Worm (Caenorhabditis elegans) whole organism, mixed stage, embryonic: Measurements from ENCODE around the gene R09E10.2.

Source experiments
- M03D4.4 ChIP-seq: sonication (generic microtip); optimal IDR thresholded peaks from 2 replicates; lab custom pipeline; 2017; ENCODE audit warnings: mild to moderate bottlenecking, missing genetic modification characterization, missing compliant biosample characterization
- bed-3 ChIP-seq: fragments of 200-800 bp; sonication (Bioruptor generic); optimal IDR thresholded peaks from 3 replicates; lab custom pipeline; 2018; ENCODE audit warnings: mild to moderate bottlenecking, missing genetic modification characterization, moderate library complexity, missing compliant biosample characterization
- blmp-1 ChIP-seq: fragments of 150-350 bp; optimal IDR thresholded peaks from 2 replicates; lab custom pipeline; 2014; ENCODE audit warnings: missing biosample characterization, missing genetic modification characterization
- ceh-39 ChIP-seq: fragments of 150-350 bp; optimal IDR thresholded peaks from 2 replicates; lab custom pipeline; 2014; ENCODE audit warnings: missing biosample characterization, missing genetic modification characterization
- ceh-43 ChIP-seq: fragments of 200-800 bp; sonication (Bioruptor generic); optimal IDR thresholded peaks from 2 replicates; lab custom pipeline; 2018; ENCODE audit warnings: mild to moderate bottlenecking, missing genetic modification characterization, moderate library complexity, missing compliant biosample characterization
- ceh-83 ChIP-seq: fragments of 200-800 bp; sonication (Bioruptor generic); optimal IDR thresholded peaks from 2 replicates; lab custom pipeline; 2018; ENCODE audit warnings: mild to moderate bottlenecking, missing genetic modification characterization, missing compliant biosample characterization
- ces-1 ChIP-seq: fragments of 150-350 bp; optimal IDR thresholded peaks from 2 replicates; lab custom pipeline; 2014; ENCODE audit warnings: missing biosample characterization, missing genetic modification reagents, missing genetic modification characterization
- cnd-1 ChIP-seq: fragments of 200-800 bp; sonication (Bioruptor generic); optimal IDR thresholded peaks from 2 replicates; lab custom pipeline; 2018; ENCODE audit warnings: mild to moderate bottlenecking, missing genetic modification characterization, missing compliant biosample characterization
- drap-1 ChIP-seq: fragments of 200-800 bp; sonication (Bioruptor generic); optimal IDR thresholded peaks from 3 replicates; lab custom pipeline; 2018; ENCODE audit warnings: mild to moderate bottlenecking, missing genetic modification characterization, missing compliant biosample characterization
- elt-1 ChIP-seq: sonication (generic microtip); optimal IDR thresholded peaks from 2 replicates; lab custom pipeline; 2017; ENCODE audit warnings: missing genetic modification characterization, mild to moderate bottlenecking, missing compliant biosample characterization, antibody characterized with exemption, moderate library complexity, borderline replicate concordance; ENCODE audit not compliant: insufficient read depth
- elt-3 ChIP-seq: fragments of 150-350 bp; optimal IDR thresholded peaks from 2 replicates; lab custom pipeline; 2014; ENCODE audit warnings: missing biosample characterization, missing genetic modification characterization
- flh-1 ChIP-seq: fragments of 200-800 bp; sonication (Bioruptor generic); optimal IDR thresholded peaks from 2 replicates; lab custom pipeline; 2018; ENCODE audit warnings: mild to moderate bottlenecking, missing genetic modification characterization, moderate library complexity, missing compliant biosample characterization
- ham-2 ChIP-seq: fragments of 200-800 bp; sonication (Bioruptor generic); optimal IDR thresholded peaks from 2 replicates; lab custom pipeline; 2018; ENCODE audit warnings: mild to moderate bottlenecking, missing genetic modification characterization, missing compliant biosample characterization
- hlh-1 ChIP-seq: fragments of 150-350 bp; optimal IDR thresholded peaks from 2 replicates; lab custom pipeline; 2014; ENCODE audit warnings: missing biosample characterization, missing genetic modification reagents, missing genetic modification characterization
- lin-13 ChIP-seq: fragments of 150-350 bp; optimal IDR thresholded peaks from 2 replicates; lab custom pipeline; 2014; ENCODE audit warnings: missing biosample characterization, missing genetic modification characterization
- lin-32 ChIP-seq: fragments of 200-800 bp; sonication (Bioruptor generic); optimal IDR thresholded peaks from 2 replicates; lab custom pipeline; 2018; ENCODE audit warnings: mild to moderate bottlenecking, missing genetic modification characterization, missing compliant biosample characterization
- lsy-2 ChIP-seq: fragments of 150-350 bp; optimal IDR thresholded peaks from 2 replicates; lab custom pipeline; 2014; ENCODE audit warnings: missing biosample characterization, missing genetic modification characterization
- mab-5 ChIP-seq: fragments of 150-350 bp; optimal IDR thresholded peaks from 2 replicates; lab custom pipeline; 2014; ENCODE audit warnings: missing biosample characterization, missing genetic modification characterization
- mep-1 ChIP-seq: fragments of 150-350 bp; optimal IDR thresholded peaks from 2 replicates; lab custom pipeline; 2017; ENCODE audit warnings: missing biosample characterization, missing genetic modification reagents, missing genetic modification characterization, inconsistent platforms
- nhr-12 ChIP-seq: fragments of 150-350 bp; optimal IDR thresholded peaks from 2 replicates; lab custom pipeline; 2014; ENCODE audit warnings: missing biosample characterization, missing genetic modification characterization
- nhr-237 ChIP-seq: fragments of 150-350 bp; optimal IDR thresholded peaks from 2 replicates; lab custom pipeline; 2014; ENCODE audit warnings: missing biosample characterization, missing genetic modification characterization
- nhr-28 ChIP-seq: fragments of 150-350 bp; optimal IDR thresholded peaks from 2 replicates; lab custom pipeline; 2014; ENCODE audit warnings: missing biosample characterization, missing genetic modification characterization
- nhr-76 ChIP-seq: sonication (generic microtip); optimal IDR thresholded peaks from 2 replicates; lab custom pipeline; 2017; ENCODE audit warnings: missing biosample characterization, missing genetic modification characterization
- sem-2 ChIP-seq: fragments of 200-800 bp; sonication (Bioruptor generic); optimal IDR thresholded peaks from 2 replicates; lab custom pipeline; 2018; ENCODE audit warnings: mild to moderate bottlenecking, missing genetic modification characterization, missing compliant biosample characterization
- unc-120 ChIP-seq: sonication (generic microtip); optimal IDR thresholded peaks from 2 replicates; lab custom pipeline; 2017; ENCODE audit warnings: missing genetic modification characterization, missing compliant biosample characterization; ENCODE audit not compliant: poor library complexity, severe bottlenecking
- unc-39 ChIP-seq: fragments of 150-350 bp; optimal IDR thresholded peaks from 2 replicates; lab custom pipeline; 2014; ENCODE audit warnings: missing biosample characterization, missing genetic modification characterization
- unc-62 ChIP-seq: fragments of 150-350 bp; optimal IDR thresholded peaks from 2 replicates; lab custom pipeline; 2014; ENCODE audit warnings: missing biosample characterization, missing genetic modification reagents, missing genetic modification characterization
- zip-8 ChIP-seq: fragments of 150-350 bp; optimal IDR thresholded peaks from 2 replicates; lab custom pipeline; 2014; ENCODE audit warnings: missing biosample characterization, missing genetic modification characterization
- ztf-11 ChIP-seq: fragments of 150-350 bp; optimal IDR thresholded peaks from 2 replicates; lab custom pipeline; 2014; ENCODE audit warnings: missing biosample characterization, missing genetic modification characterization

Gene R09E10.2

DNA sequence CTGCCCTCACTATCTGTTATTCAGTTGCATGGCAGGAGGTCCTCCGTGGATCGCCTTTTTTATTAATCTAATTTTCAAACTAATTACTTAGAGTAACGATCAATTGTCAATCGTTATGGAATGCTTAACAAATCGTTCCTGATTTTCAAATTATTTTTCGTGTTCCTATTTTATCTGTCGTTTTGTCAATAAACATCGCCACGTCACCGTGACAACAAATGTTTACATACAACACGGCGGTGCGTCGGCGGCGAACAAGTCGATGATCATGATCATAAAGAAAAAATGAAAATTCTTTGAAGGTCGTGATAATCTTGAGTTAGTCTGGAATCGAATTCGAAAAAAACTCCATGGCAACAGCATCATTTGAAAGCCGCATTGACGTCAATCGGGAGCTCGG lies 27.4 kb upstream of the R09E10.2 start:
- TF ChIP-seq drap-1 = no peak
- no peak for TF ChIP-seq ces-1
- no peak for TF ChIP-seq nhr-237 (tag; lab: Kevin White, UChicago)
- no peak for TF ChIP-seq cnd-1 (tag; lab: Kevin White, UChicago)
- TF ChIP-seq nhr-28 (tag; lab: Kevin White, UChicago) = no peak
- no peak for TF ChIP-seq elt-1 (tag; lab: Kevin White, UChicago)
- TF ChIP-seq bed-3 (GFP tag; lab: Kevin White, UChicago) = no peak
- TF ChIP-seq unc-39 (tag; lab: Kevin White, UChicago) = no peak
- no peak for TF ChIP-seq flh-1 (GFP tag; lab: Kevin White, UChicago)
- TF ChIP-seq mab-5 (tag; lab: Kevin White, UChicago) = no peak
- no peak for TF ChIP-seq sem-2 (GFP tag; lab: Kevin White, UChicago)
- no peak for TF ChIP-seq lsy-2 (tag; lab: Kevin White, UChicago)
- TF ChIP-seq nhr-76 (tag; lab: Kevin White, UChicago) = no peak
- no peak for TF ChIP-seq unc-120 (tag; lab: Kevin White, UChicago)
- no peak for TF ChIP-seq ceh-39
- no peak for TF ChIP-seq ceh-43
- TF ChIP-seq ham-2 (GFP tag; lab: Kevin White, UChicago) = no peak
- TF ChIP-seq hlh-1 (tag; lab: Kevin White, UChicago) = no peak

DNA sequence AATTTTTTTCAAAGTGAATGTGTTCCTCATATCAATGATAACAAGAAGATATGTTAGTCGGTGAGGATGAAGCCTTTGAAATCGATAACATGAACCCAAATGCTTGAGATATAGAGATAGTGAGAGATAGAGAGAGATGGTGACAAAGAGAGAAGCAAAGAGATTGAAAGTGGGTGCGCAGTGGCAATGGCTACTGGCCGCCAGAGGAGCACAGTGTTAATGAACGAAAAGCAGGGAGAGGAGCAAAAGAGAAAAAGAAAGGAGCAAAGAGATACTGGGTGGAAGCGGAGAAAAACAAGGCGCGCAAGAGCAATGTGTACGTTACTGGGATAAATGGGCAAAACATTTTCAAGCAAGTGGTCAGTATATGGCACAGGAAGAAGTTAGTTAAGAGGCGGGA lies 26.5 kb upstream of the R09E10.2 start:
- TF ChIP-seq unc-120 (tag; lab: Kevin White, UChicago) (peak; percentile 43), ceh-43 (no peak), ztf-11 (no peak), ces-1 (peak; percentile 40), mep-1 (peak; percentile 22), ceh-83 (GFP tag; lab: Kevin White, UChicago) (no peak), nhr-12 (no peak)

- TF ChIP-seq sem-2 (GFP tag; lab: Kevin White, UChicago) (no peak), elt-3 (tag; lab: Kevin White, UChicago) (peak; percentile 55), unc-62 (GFP tag; lab: Kevin White, UChicago) (peak; percentile 77), blmp-1 (tag; lab: Kevin White, UChicago) (peak; percentile 84), unc-120 (tag; lab: Kevin White, UChicago) (peak; percentile 55), ceh-39 (no peak), nhr-12 (no peak), ham-2 (GFP tag; lab: Kevin White, UChicago) (peak; percentile 14)
Observed at ce11 chrIV:10342361-10342706, 24.2 kb upstream of the R09E10.2 start.

ce11 chrIV:10341618-10342360 lies 23.7 kb upstream of the R09E10.2 start:
- TF ChIP-seq ces-1 = peak; percentile 14
- TF ChIP-seq lin-32 (GFP tag; lab: Kevin White, UChicago) = no peak
- TF ChIP-seq lsy-2 (tag; lab: Kevin White, UChicago) = no peak
- TF ChIP-seq, all 35 proteins: peak for 1

ce11 chrIV:10339701-10340100 lies 21.6 kb upstream of the R09E10.2 start:
- no peak for TF ChIP-seq elt-1 (tag; lab: Kevin White, UChicago)
- no peak for TF ChIP-seq lin-32 (GFP tag; lab: Kevin White, UChicago)
- TF ChIP-seq unc-120 (tag; lab: Kevin White, UChicago) = no peak
- TF ChIP-seq nhr-76 (tag; lab: Kevin White, UChicago) = no peak
- TF ChIP-seq unc-62 (GFP tag; lab: Kevin White, UChicago) = no peak
- no peak for TF ChIP-seq nhr-28 (tag; lab: Kevin White, UChicago)
- TF ChIP-seq M03D4.4 (tag; lab: Kevin White, UChicago) = no peak
- TF ChIP-seq sem-2 (GFP tag; lab: Kevin White, UChicago) = no peak
- no peak for TF ChIP-seq nhr-12
- no peak for TF ChIP-seq hlh-1 (tag; lab: Kevin White, UChicago)
- no peak for TF ChIP-seq zip-8
- TF ChIP-seq mab-5 (tag; lab: Kevin White, UChicago) = no peak
- TF ChIP-seq unc-39 (tag; lab: Kevin White, UChicago) = no peak
- no peak for TF ChIP-seq blmp-1 (tag; lab: Kevin White, UChicago)
- no peak for TF ChIP-seq cnd-1 (tag; lab: Kevin White, UChicago)
- no peak for TF ChIP-seq ces-1
- TF ChIP-seq lin-13 (tag; lab: Kevin White, UChicago) = no peak
- TF ChIP-seq ham-2 (GFP tag; lab: Kevin White, UChicago) = no peak
